Fruit fly (Drosophila melanogaster) Kc167 (cell line): Measurements from ENCODE around the gene Tsp3A.

Source experiments
- h ChIP-seq: fragments of >200 bp; optimal IDR thresholded peaks from 3 replicates; lab custom pipeline; 2018; ENCODE audit warnings: missing external identifiers
- insv ChIP-seq: fragments of >200 bp; optimal IDR thresholded peaks from 3 replicates; lab custom pipeline; 2018; ENCODE audit warnings: missing external identifiers
- psq ChIP-seq: fragments of >200 bp; optimal IDR thresholded peaks from 2 replicates; lab custom pipeline; 2017; ENCODE audit warnings: missing external identifiers
- ttk ChIP-seq: sonication (Bioruptor generic); optimal IDR thresholded peaks from 2 replicates; lab custom pipeline; 2017; ENCODE audit warnings: missing external identifiers

DNA sequence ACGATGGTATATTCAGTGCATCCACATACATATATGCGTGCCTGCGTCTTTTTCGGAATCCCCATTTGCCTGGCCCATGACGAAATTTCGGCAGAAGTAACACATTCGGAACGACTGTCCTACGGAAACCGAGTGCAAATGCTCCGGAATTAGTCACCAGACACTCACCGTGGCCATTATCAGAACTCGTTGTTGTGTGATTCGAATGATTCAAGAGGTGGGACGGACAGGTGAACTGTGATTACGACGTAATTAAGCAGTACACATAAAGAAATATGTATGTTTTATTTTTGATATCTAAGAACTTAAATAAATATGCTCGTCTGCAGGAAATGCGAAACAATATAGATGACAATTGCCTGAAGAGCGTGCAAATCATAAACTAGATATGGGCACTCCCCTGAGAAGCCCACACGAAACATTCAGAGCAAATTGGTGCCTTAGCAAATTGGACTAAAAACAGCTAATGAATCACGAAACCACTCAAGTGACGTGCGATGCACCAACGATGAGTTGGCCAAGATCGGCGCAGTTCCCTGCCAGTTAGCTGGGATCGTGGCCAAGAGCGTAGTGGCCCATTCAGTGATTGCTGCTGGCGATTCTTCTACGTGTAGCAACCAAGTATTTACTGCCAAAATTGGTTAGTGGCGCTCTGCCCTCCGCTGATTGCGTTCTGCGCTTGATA, 28.1 kb downstream of the Tsp3A start:
- TF ChIP-seq ttk (lab: Kevin White, UChicago) (no peak), h (no peak), psq (no peak), insv (lab: Kevin White, UChicago) (no peak)
